Worm (Caenorhabditis elegans): ENCODE results near the gene hif-1.
A peak's percentile ranks its signal among the peaks of the same experiment; 100 is the strongest.

DNA sequence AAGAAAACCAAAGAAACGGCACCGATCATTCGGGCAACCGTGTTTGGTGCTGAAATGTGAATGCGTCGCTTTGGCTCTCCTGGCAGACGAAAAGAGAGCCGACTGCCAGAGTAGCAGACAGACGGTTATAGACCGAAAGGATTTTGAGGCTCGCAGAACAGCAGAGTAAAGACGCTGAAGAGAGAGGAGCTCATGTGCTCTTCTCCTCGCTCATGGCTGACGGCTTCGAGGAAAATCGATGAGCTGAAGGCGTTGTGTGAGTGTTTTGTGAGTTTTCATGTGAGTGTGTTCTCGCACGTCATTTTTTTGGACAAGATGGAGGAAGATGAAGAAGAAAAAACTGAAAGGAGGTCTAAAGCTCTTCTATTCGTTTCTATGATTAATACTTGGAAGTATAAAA lies 48.6 kb downstream of the hif-1 start, which contains the start of gene sbt-1:
- TF ChIP-seq ztf-29 (GFP tag; IDR thresholded peaks at IDR 0.05) (no peak), flt-1 (GFP tag; IDR thresholded peaks at IDR 0.05) (0 out of 2 replicates have a peak, but pooled peaks have one; percentile 4), tab-1 (GFP tag; IDR thresholded peaks at IDR 0.05) (no peak), med-1 (GFP tag; optimal IDR thresholded peaks at IDR 0.05; ENCODE audit: insufficient read depth) (no peak), ref-1 (GFP tag; conservative IDR thresholded peaks at IDR 0.05) (no peak), klf-2 (GFP tag; conservative IDR thresholded peaks at IDR 0.05) (no peak), cog-1 (tag; optimal IDR thresholded peaks at IDR 0.05) (no peak), ztf-23 (GFP tag; IDR thresholded peaks at IDR 0.05) (no peak), T22C8.4 (GFP tag; IDR thresholded peaks at IDR 0.05) (peak; percentile 32; the same call in 1 of the 2 replicates)

Measured in whole organism, midembryonic.